Worm (Caenorhabditis elegans): ENCODE data around the gene R02D5.10.

DNA sequence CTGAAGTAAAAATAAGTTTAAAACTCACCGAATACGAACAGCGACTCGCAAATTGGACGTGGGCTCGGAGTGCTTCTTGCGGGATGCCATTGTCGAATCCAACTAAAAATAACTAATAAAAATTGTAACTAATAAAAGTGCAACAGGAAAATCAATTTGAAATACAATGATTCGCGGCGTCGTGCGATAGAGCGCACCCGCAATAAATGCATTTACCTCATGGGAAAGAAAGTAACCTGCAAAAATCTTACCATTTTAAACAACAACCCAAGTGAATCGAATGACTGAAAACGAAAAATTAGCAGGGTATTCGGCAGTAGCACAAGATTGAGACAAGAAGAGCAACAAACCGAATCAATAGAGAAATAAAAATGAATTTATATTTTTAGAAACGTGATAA is 25.5 kb upstream of the R02D5.10 start, which contains the start of gene bmk-1:
- TF ChIP-seq ama-1 (optimal IDR thresholded peaks at IDR 0.05), result no peak
- no peak for TF ChIP-seq ama-1 (GFP tag; optimal IDR thresholded peaks at IDR 0.05)
- no peak for TF ChIP-seq F10E7.11 (tag; optimal IDR thresholded peaks at IDR 0.05)
- TF ChIP-seq T07F8.4 (tag; optimal IDR thresholded peaks at IDR 0.05), result no peak
- no peak for TF ChIP-seq Y67H2A.10 (GFP tag; conservative IDR thresholded peaks at IDR 0.05)
- no peak for TF ChIP-seq F33H1.4 (GFP tag; IDR thresholded peaks at IDR 0.05)
- TF ChIP-seq pha-4 (tag; optimal IDR thresholded peaks at IDR 0.05), result no peak
- no peak for TF ChIP-seq rec-8 (tag; optimal IDR thresholded peaks at IDR 0.05)
- no peak for TF ChIP-seq K12H6.12 (tag; optimal IDR thresholded peaks at IDR 0.05)
- no peak for TF ChIP-seq him-1 (tag; optimal IDR thresholded peaks at IDR 0.05)
- TF ChIP-seq atf-7 (tag; optimal IDR thresholded peaks at IDR 0.05), result no peak
- TF ChIP-seq unc-62 (GFP tag; optimal IDR thresholded peaks at IDR 0.05), result no peak

Data from whole organism, young adult.